Worm (Caenorhabditis elegans) whole organism, L2 larva: ENCODE results near the gene lgc-45.

Experiments used
- R02D3.7 ChIP-seq: fragments of 150-350 bp; optimal IDR thresholded peaks from 2 replicates; lab custom pipeline; 2014; ENCODE audit warnings: missing biosample characterization, missing genetic modification characterization
- ZK546.5 ChIP-seq: sonication (generic microtip); optimal IDR thresholded peaks from 2 replicates; lab custom pipeline; 2017; ENCODE audit warnings: missing biosample characterization, missing genetic modification characterization
- nhr-10 ChIP-seq: sonication (generic microtip); optimal IDR thresholded peaks from 2 replicates; lab custom pipeline; 2017; ENCODE audit warnings: missing biosample characterization, missing genetic modification characterization
- nhr-11 ChIP-seq: fragments of 150-350 bp; optimal IDR thresholded peaks from 2 replicates; lab custom pipeline; 2014; ENCODE audit warnings: missing biosample characterization, missing genetic modification characterization
- nhr-25 ChIP-seq: fragments of 150-350 bp; sonication (generic microtip); optimal IDR thresholded peaks from 3 replicates; lab custom pipeline; 2014; ENCODE audit warnings: missing biosample characterization, missing genetic modification characterization
- nhr-6 ChIP-seq: fragments of 150-350 bp; optimal IDR thresholded peaks from 2 replicates; lab custom pipeline; 2014; ENCODE audit warnings: missing biosample characterization, missing genetic modification characterization
- nhr-77 ChIP-seq: fragments of 150-350 bp; optimal IDR thresholded peaks from 2 replicates; lab custom pipeline; 2014; ENCODE audit warnings: missing biosample characterization, missing genetic modification characterization
- skn-1 ChIP-seq: sonication (generic microtip); optimal IDR thresholded peaks from 2 replicates; lab custom pipeline; 2017; ENCODE audit warnings: missing biosample characterization, missing genetic modification characterization
- zag-1 ChIP-seq: fragments of 150-350 bp; optimal IDR thresholded peaks from 2 replicates; lab custom pipeline; 2014; ENCODE audit warnings: missing biosample characterization, missing genetic modification characterization

DNA sequence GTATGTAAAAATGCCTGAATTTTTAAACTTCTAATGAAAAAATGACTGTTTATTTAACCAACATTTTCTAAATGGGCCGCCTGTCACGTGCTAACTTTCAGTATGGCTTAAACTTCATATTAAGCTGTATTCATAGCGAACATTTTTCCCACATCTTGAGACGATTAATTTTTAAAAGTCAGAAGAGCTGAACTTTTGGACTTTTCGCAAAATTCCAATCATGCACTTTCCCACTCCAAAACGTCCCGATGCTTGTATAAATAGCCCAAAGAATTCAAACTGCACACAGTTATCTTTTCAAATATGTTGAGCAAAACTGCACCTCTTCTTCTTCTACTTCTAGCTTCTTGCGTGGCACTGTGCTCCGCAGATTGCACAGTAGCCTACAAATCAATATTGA, 19.5 kb downstream of the lgc-45 start, which contains the start of gene clec-132:
- TF ChIP-seq nhr-11 (no peak), ZK546.5 (no peak), skn-1 (tag; lab: Kevin White, UChicago) (no peak), nhr-25 (no peak), zag-1 (no peak), nhr-6 (tag; lab: Kevin White, UChicago) (no peak), nhr-77 (no peak), nhr-10 (tag; lab: Kevin White, UChicago) (no peak), R02D3.7 (no peak)
